Fruit fly (Drosophila melanogaster) whole organism, embryonic: ENCODE data around the gene CG15742.

Experiments used
- Adf1 ChIP-seq: fragments of 200-800 bp; sonication (Bioruptor generic); IDR thresholded peaks from 2 replicates; pipeline ENCODE4 v1.3.6; 2022; ENCODE audit warnings: missing biosample characterization, missing genetic modification characterization
- Atf6 ChIP-seq: fragments of 200-800 bp; sonication (Bioruptor generic); IDR thresholded peaks from 2 replicates; pipeline ENCODE4 v1.3.6; 2022; ENCODE audit warnings: missing biosample characterization, missing genetic modification characterization
- BEAF-32 ChIP-seq: fragments of 200-800 bp; sonication (Bioruptor generic); optimal IDR thresholded peaks from 3 replicates; lab custom pipeline; 2017; ENCODE audit warnings: missing biosample characterization, missing genetic modification characterization, mild to moderate bottlenecking, moderate library complexity, missing genetic modification reagents
- BtbVII ChIP-seq: fragments of 200-800 bp; sonication (Bioruptor generic); optimal IDR thresholded peaks from 3 replicates; lab custom pipeline; 2017; ENCODE audit warnings: missing biosample characterization, mild to moderate bottlenecking, missing genetic modification characterization
- CG12769 ChIP-seq: fragments of 200-800 bp; sonication (Bioruptor generic); optimal IDR thresholded peaks from 2 replicates; lab custom pipeline; 2019; ENCODE audit warnings: missing biosample characterization, mild to moderate bottlenecking, missing genetic modification characterization, moderate library complexity
- CG14014 ChIP-seq: fragments of 200-800 bp; sonication (Bioruptor generic); IDR thresholded peaks from 2 replicates; pipeline ENCODE4 v1.3.6; 2022; ENCODE audit warnings: missing biosample characterization, missing genetic modification characterization
- CG14667 ChIP-seq: fragments of 200-800 bp; sonication (Bioruptor generic); IDR thresholded peaks from 2 replicates; pipeline ENCODE4 v1.3.6; 2022; ENCODE audit warnings: missing biosample characterization, missing genetic modification characterization
- CG15073 ChIP-seq: fragments of 200-800 bp; sonication (Bioruptor generic); optimal IDR thresholded peaks from 2 replicates; lab custom pipeline; 2016; ENCODE audit warnings: missing biosample characterization, missing genetic modification characterization
- CG17385 ChIP-seq: fragments of 200-800 bp; sonication (Bioruptor generic); optimal IDR thresholded peaks from 3 replicates; lab custom pipeline; 2018; ENCODE audit warnings: missing biosample characterization, mild to moderate bottlenecking, missing genetic modification characterization
- CG2202 ChIP-seq: fragments of 200-800 bp; sonication (Bioruptor generic); optimal IDR thresholded peaks from 2 replicates; lab custom pipeline; 2018; ENCODE audit warnings: missing biosample characterization, mild to moderate bottlenecking, missing genetic modification characterization
- CG2889 ChIP-seq: fragments of 200-800 bp; sonication (Bioruptor generic); IDR thresholded peaks from 3 replicates; pipeline ENCODE4 v1.3.6; 2022; ENCODE audit warnings: missing biosample characterization, missing genetic modification characterization
- CG31365 ChIP-seq: fragments of 200-800 bp; sonication (Bioruptor generic); optimal IDR thresholded peaks from 2 replicates; lab custom pipeline; 2018; ENCODE audit warnings: missing biosample characterization, mild to moderate bottlenecking, missing genetic modification characterization
- CG34376 ChIP-seq: fragments of 200-800 bp; sonication (Bioruptor generic); optimal IDR thresholded peaks from 2 replicates; lab custom pipeline; 2018; ENCODE audit warnings: missing biosample characterization, mild to moderate bottlenecking, missing genetic modification characterization
- CG4360 ChIP-seq: fragments of 200-800 bp; sonication (Bioruptor generic); IDR thresholded peaks from 2 replicates; pipeline ENCODE4 v1.3.6; 2022; ENCODE audit warnings: missing biosample characterization, missing genetic modification characterization
- CG4854 ChIP-seq: fragments of 200-800 bp; sonication (Bioruptor generic); optimal IDR thresholded peaks from 2 replicates; lab custom pipeline; 2016; ENCODE audit warnings: missing biosample characterization, missing genetic modification characterization, inconsistent platforms
- CG7357 ChIP-seq: fragments of 200-800 bp; sonication (Bioruptor generic); IDR thresholded peaks from 3 replicates; pipeline ENCODE4 v1.3.6; 2022; ENCODE audit warnings: missing biosample characterization, missing genetic modification characterization
- CG8944 ChIP-seq: fragments of 200-800 bp; sonication (Bioruptor generic); optimal IDR thresholded peaks from 3 replicates; lab custom pipeline; 2016; ENCODE audit warnings: missing biosample characterization, missing genetic modification characterization
- CG9215 ChIP-seq: fragments of 200-800 bp; sonication (Bioruptor generic); IDR thresholded peaks from 2 replicates; pipeline ENCODE4 v1.3.6; 2022; ENCODE audit warnings: missing biosample characterization, missing genetic modification characterization
- Deaf1 ChIP-seq: fragments of 200-800 bp; optimal IDR thresholded peaks from 3 replicates; lab custom pipeline; 2019; ENCODE audit warnings: missing biosample characterization, mild to moderate bottlenecking, missing genetic modification characterization, moderate library complexity
- Drgx ChIP-seq: fragments of 200-800 bp; sonication (Bioruptor generic); IDR thresholded peaks from 2 replicates; pipeline ENCODE4 v1.3.6; 2022; ENCODE audit warnings: missing biosample characterization, missing genetic modification characterization
- Ets65A ChIP-seq: fragments of 200-800 bp; sonication (Bioruptor generic); peaks from one replicate; lab custom pipeline; 2016; ENCODE audit warnings: missing biosample characterization, missing genetic modification characterization
- GATAe ChIP-seq: fragments of 200-800 bp; sonication (Bioruptor generic); conservative IDR thresholded peaks from 2 replicates; pipeline ENCODE4 v1.3.6; 2022; ENCODE audit warnings: missing biosample characterization, missing genetic modification characterization
- H15 ChIP-seq: fragments of 200-800 bp; sonication (Bioruptor generic); IDR thresholded peaks from 3 replicates; pipeline ENCODE4 v1.3.6; 2022; ENCODE audit warnings: missing biosample characterization, missing genetic modification characterization
- HLH4C ChIP-seq: fragments of 200-800 bp; sonication (Bioruptor generic); IDR thresholded peaks from 3 replicates; pipeline ENCODE4 v1.3.6; 2022; ENCODE audit warnings: missing biosample characterization, missing genetic modification characterization; ENCODE audit not compliant: partially characterized antibody
- Hmx ChIP-seq: fragments of 200-800 bp; sonication (Bioruptor generic); optimal IDR thresholded peaks from 2 replicates; lab custom pipeline; 2016; ENCODE audit warnings: missing biosample characterization, missing genetic modification characterization
- MBD-R2 ChIP-seq: fragments of 200-800 bp; sonication (Bioruptor generic); IDR thresholded peaks from 2 replicates; pipeline ENCODE4 v1.3.6; 2022; ENCODE audit warnings: missing biosample characterization, missing genetic modification characterization
- Oaz ChIP-seq: fragments of 200-800 bp; sonication (Bioruptor generic); IDR thresholded peaks from 2 replicates; pipeline ENCODE4 v1.3.6; 2022; ENCODE audit warnings: missing biosample characterization, missing genetic modification characterization
- Opbp ChIP-seq: fragments of 200-800 bp; sonication (Bioruptor generic); IDR thresholded peaks from 3 replicates; pipeline ENCODE4 v1.3.6; 2022; ENCODE audit warnings: missing biosample characterization, missing genetic modification characterization; ENCODE audit not compliant: partially characterized antibody
- Scr ChIP-seq: fragments of 200-800 bp; sonication (Bioruptor generic); IDR thresholded peaks from 2 replicates; pipeline ENCODE4 v1.3.6; 2022; ENCODE audit warnings: missing biosample characterization, missing genetic modification characterization; ENCODE audit not compliant: partially characterized antibody
- Spps ChIP-seq: fragments of 200-800 bp; sonication (Bioruptor generic); optimal IDR thresholded peaks from 2 replicates; lab custom pipeline; 2018; ENCODE audit warnings: missing biosample characterization, mild to moderate bottlenecking, missing genetic modification characterization
- Usf ChIP-seq: fragments of 200-800 bp; sonication (Bioruptor generic); optimal IDR thresholded peaks from 2 replicates; lab custom pipeline; 2017; ENCODE audit warnings: missing genotype, missing biosample characterization, missing genetic modification characterization
- ap ChIP-seq: fragments of 200-800 bp; sonication (Bioruptor generic); IDR thresholded peaks from 2 replicates; pipeline ENCODE4 v1.3.6; 2022; ENCODE audit warnings: missing biosample characterization, missing genetic modification characterization
- ash1 ChIP-seq: fragments of 200-800 bp; sonication (Bioruptor generic); optimal IDR thresholded peaks from 2 replicates; lab custom pipeline; 2018; ENCODE audit warnings: missing biosample characterization, mild to moderate bottlenecking, missing genetic modification characterization
- bab2 ChIP-seq: fragments of 200-800 bp; sonication (Bioruptor generic); optimal IDR thresholded peaks from 2 replicates; lab custom pipeline; 2016; ENCODE audit warnings: missing biosample characterization, missing genetic modification characterization
- chm ChIP-seq: fragments of 200-800 bp; sonication (Bioruptor generic); IDR thresholded peaks from 2 replicates; pipeline ENCODE4 v1.3.6; 2022; ENCODE audit warnings: missing biosample characterization, missing genetic modification characterization
- ci ChIP-seq: fragments of 200-800 bp; sonication (Bioruptor generic); IDR thresholded peaks from 3 replicates; pipeline ENCODE4 v1.3.6; 2022; ENCODE audit warnings: missing biosample characterization, missing genetic modification characterization
- crol ChIP-seq: fragments of 200-800 bp; sonication (Bioruptor generic); IDR thresholded peaks from 2 replicates; pipeline ENCODE4 v1.3.6; 2022; ENCODE audit warnings: missing biosample characterization, missing genetic modification characterization
- dimm ChIP-seq: fragments of 200-800 bp; sonication (Bioruptor generic); IDR thresholded peaks from 2 replicates; pipeline ENCODE4 v1.3.6; 2022; ENCODE audit warnings: missing biosample characterization, missing genetic modification characterization
- disco-r ChIP-seq: fragments of 200-800 bp; sonication (Bioruptor generic); optimal IDR thresholded peaks from 2 replicates; lab custom pipeline; 2016; ENCODE audit warnings: missing biosample characterization, missing genetic modification characterization
- ewg ChIP-seq: fragments of 200-800 bp; sonication (Bioruptor generic); optimal IDR thresholded peaks from 3 replicates; lab custom pipeline; 2017; ENCODE audit warnings: mild to moderate bottlenecking, missing biosample characterization, missing genetic modification reagents, missing genetic modification characterization
- fd96Cb ChIP-seq: fragments of 200-800 bp; sonication (Bioruptor generic); optimal IDR thresholded peaks from 2 replicates; lab custom pipeline; 2018; ENCODE audit warnings: missing biosample characterization, mild to moderate bottlenecking, missing genetic modification characterization, moderate library complexity
- gce ChIP-seq: fragments of 200-800 bp; sonication (Bioruptor generic); IDR thresholded peaks from 3 replicates; pipeline ENCODE4 v1.3.6; 2022; ENCODE audit warnings: missing biosample characterization, missing genetic modification characterization
- grn ChIP-seq: fragments of 200-800 bp; sonication (Bioruptor generic); optimal IDR thresholded peaks from 3 replicates; lab custom pipeline; 2017; ENCODE audit warnings: missing biosample characterization, missing genetic modification characterization
- lab ChIP-seq: fragments of 200-800 bp; sonication (Bioruptor generic); optimal IDR thresholded peaks from 3 replicates; lab custom pipeline; 2017; ENCODE audit warnings: missing biosample characterization, missing genetic modification characterization, mild to moderate bottlenecking, moderate library complexity, missing genetic modification reagents
- mirr ChIP-seq: fragments of 200-800 bp; sonication (Bioruptor generic); optimal IDR thresholded peaks from 3 replicates; lab custom pipeline; 2018; ENCODE audit warnings: missing biosample characterization, mild to moderate bottlenecking, missing genetic modification characterization
- nerfin-1 ChIP-seq: fragments of 200-800 bp; sonication (Bioruptor generic); optimal IDR thresholded peaks from 3 replicates; lab custom pipeline; 2019; ENCODE audit warnings: missing biosample characterization, mild to moderate bottlenecking, missing genetic modification characterization, moderate library complexity
- nom ChIP-seq: fragments of 200-800 bp; sonication (Bioruptor generic); optimal IDR thresholded peaks from 2 replicates; lab custom pipeline; 2017; ENCODE audit warnings: missing biosample characterization, missing genetic modification characterization, mild to moderate bottlenecking, moderate library complexity, missing genetic modification reagents
- odd ChIP-seq: fragments of 200-800 bp; sonication (Bioruptor generic); optimal IDR thresholded peaks from 2 replicates; lab custom pipeline; 2017; ENCODE audit warnings: missing biosample characterization, mild to moderate bottlenecking, missing genetic modification characterization
- pnt ChIP-seq: fragments of 200-800 bp; sonication (Bioruptor generic); optimal IDR thresholded peaks from 3 replicates; lab custom pipeline; 2016; ENCODE audit warnings: missing biosample characterization, missing genetic modification characterization
- ranshi ChIP-seq: fragments of 200-800 bp; sonication (Bioruptor generic); IDR thresholded peaks from 2 replicates; pipeline ENCODE4 v1.3.6; 2022; ENCODE audit warnings: missing biosample characterization, missing genetic modification characterization
- vvl ChIP-seq: fragments of 200-800 bp; sonication (Bioruptor generic); IDR thresholded peaks from 2 replicates; pipeline ENCODE4 v1.3.6; 2022; ENCODE audit warnings: missing biosample characterization, missing genetic modification characterization

The CG15742 gene

dm6 chrX:13307189-13307588, 48.9 kb upstream of the CG15742 start (continued):
- TF ChIP-seq pnt (no peak), Opbp (GFP tag; lab: Robert Waterston, UW) (no peak), ap (GFP tag; lab: Robert Waterston, UW) (no peak), HLH4C (GFP tag; lab: Robert Waterston, UW) (no peak), nom (GFP tag; lab: Kevin White, UChicago) (no peak), Drgx (GFP tag; lab: Robert Waterston, UW) (no peak), CG7357 (GFP tag; lab: Robert Waterston, UW) (no peak), CG2202 (tag; lab: Kevin White, UChicago) (no peak), CG2889 (no peak), ash1 (GFP tag; lab: Kevin White, UChicago) (no peak), H15 (GFP tag; lab: Robert Waterston, UW) (no peak), dimm (GFP tag; lab: Robert Waterston, UW) (no peak), vvl (GFP tag; lab: Robert Waterston, UW) (peak; percentile 32; the same call in 1 of the 2 replicates), ranshi (GFP tag; lab: Robert Waterston, UW) (no peak)

DNA sequence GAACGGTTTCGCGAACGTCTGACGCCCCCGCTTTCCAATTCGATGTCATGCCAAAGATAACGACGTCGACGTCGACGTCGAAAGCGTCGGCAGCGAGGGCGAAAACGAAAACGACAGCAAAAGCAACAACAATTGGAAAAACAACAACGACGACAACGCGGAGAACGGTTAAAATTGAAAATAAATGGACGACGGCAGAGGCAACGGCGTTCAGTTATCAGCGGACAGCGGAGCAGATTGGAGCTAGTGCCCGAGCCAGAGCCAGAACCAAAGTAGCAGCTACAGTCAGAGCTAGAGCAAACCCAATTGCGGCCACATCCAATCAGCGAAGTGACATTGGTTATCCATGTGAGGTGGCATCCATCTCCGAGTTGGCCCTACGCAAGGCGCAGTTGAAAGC, 47.0 kb upstream of the CG15742 start:
- TF ChIP-seq gce (no peak), grn (peak; percentile 41), Scr (GFP tag; lab: Robert Waterston, UW) (no peak), BtbVII (peak; percentile 18), Oaz (GFP tag; lab: Robert Waterston, UW) (no peak), CG14667 (GFP tag; lab: Robert Waterston, UW) (no peak), fd96Cb (tag; lab: Kevin White, UChicago) (no peak), ci (GFP tag; lab: Robert Waterston, UW) (0 out of 3 replicates have a peak, but pooled peaks have one; percentile 18), mirr (GFP tag; lab: Kevin White, UChicago) (no peak), MBD-R2 (GFP tag; lab: Robert Waterston, UW) (no peak), CG14014 (no peak), Atf6 (no peak), crol (GFP tag; lab: Robert Waterston, UW) (peak; percentile 32), odd (GFP tag; lab: Kevin White, UChicago) (no peak), disco-r (GFP tag; lab: Kevin White, UChicago) (no peak), CG34376 (peak; percentile 10), lab (GFP tag; lab: Kevin White, UChicago) (peak; percentile 20), CG31365 (no peak), Ets65A (GFP tag; lab: Kevin White, UChicago) (peak; percentile 41), ewg (GFP tag; lab: Kevin White, UChicago) (no peak), Usf (no peak), CG12769 (tag; lab: Kevin White, UChicago) (peak; percentile 0), CG17385 (GFP tag; lab: Kevin White, UChicago) (no peak), Deaf1 (tag; lab: Kevin White, UChicago) (peak; percentile 38), BEAF-32 (GFP tag; lab: Kevin White, UChicago) (no peak), CG4854 (GFP tag; lab: Kevin White, UChicago) (no peak), GATAe (GFP tag; lab: Robert Waterston, UW) (0 out of 2 replicates have a peak, but pooled peaks have one; percentile 18), Spps (tag; lab: Kevin White, UChicago) (no peak), nerfin-1 (tag; lab: Kevin White, UChicago) (no peak), bab2 (GFP tag; lab: Kevin White, UChicago) (no peak), CG4360 (GFP tag; lab: Robert Waterston, UW) (peak; percentile 41; the same call in 1 of the 2 replicates), chm (GFP tag; lab: Robert Waterston, UW) (peak; percentile 32; the same call in 1 of the 2 replicates), CG15073 (no peak), Hmx (GFP tag; lab: Kevin White, UChicago) (no peak), CG8944 (GFP tag; lab: Kevin White, UChicago) (no peak), CG9215 (GFP tag; lab: Robert Waterston, UW) (no peak), Adf1 (peak; percentile 88)
